Fruit fly (Drosophila melanogaster) whole organism, embryonic: ENCODE measurements around the gene AsnRS.

Source experiments
- CG1233 ChIP-seq: fragments of 200-800 bp; sonication (Bioruptor generic); optimal IDR thresholded peaks from 4 replicates; lab custom pipeline; 2018; ENCODE audit warnings: missing biosample characterization, mild to moderate bottlenecking, missing genetic modification characterization
- CG12659 ChIP-seq: fragments of 200-800 bp; sonication (Bioruptor generic); optimal IDR thresholded peaks from 3 replicates; lab custom pipeline; 2017; ENCODE audit warnings: mild to moderate bottlenecking, missing biosample characterization, missing genetic modification reagents, missing genetic modification characterization
- CG12744 ChIP-seq: fragments of 200-800 bp; sonication (Bioruptor generic); optimal IDR thresholded peaks from 2 replicates; lab custom pipeline; 2016; ENCODE audit warnings: missing biosample characterization, missing genetic modification characterization
- CG13624 ChIP-seq: fragments of 200-800 bp; sonication (Bioruptor generic); optimal IDR thresholded peaks from 2 replicates; lab custom pipeline; 2016; ENCODE audit warnings: missing biosample characterization, missing genetic modification characterization
- CG14014 ChIP-seq: fragments of 200-800 bp; sonication (Bioruptor generic); IDR thresholded peaks from 2 replicates; pipeline ENCODE4 v1.3.6; 2022; ENCODE audit warnings: missing biosample characterization, missing genetic modification characterization
- CG17186 ChIP-seq: fragments of 200-800 bp; sonication (Bioruptor generic); optimal IDR thresholded peaks from 3 replicates; lab custom pipeline; 2017; ENCODE audit warnings: missing biosample characterization, missing genetic modification reagents, missing genetic modification characterization
- CG17568 ChIP-seq: fragments of 200-800 bp; sonication (Bioruptor generic); optimal IDR thresholded peaks from 2 replicates; lab custom pipeline; 2018; ENCODE audit warnings: missing biosample characterization, mild to moderate bottlenecking, missing genetic modification characterization, moderate library complexity
- CG2120 ChIP-seq: fragments of 200-800 bp; sonication (Bioruptor generic); optimal IDR thresholded peaks from 3 replicates; lab custom pipeline; 2016; ENCODE audit warnings: missing biosample characterization, missing genetic modification characterization
- CG2678 ChIP-seq: fragments of 200-800 bp; sonication (Bioruptor generic); optimal IDR thresholded peaks from 3 replicates; lab custom pipeline; 2019; ENCODE audit warnings: missing biosample characterization, mild to moderate bottlenecking, missing genetic modification characterization, moderate library complexity
- CG2875 ChIP-seq: fragments of 200-800 bp; sonication (Bioruptor generic); optimal IDR thresholded peaks from 2 replicates; lab custom pipeline; 2017; ENCODE audit warnings: missing biosample characterization, mild to moderate bottlenecking, missing genetic modification characterization, missing genetic modification reagents
- CG2889 ChIP-seq: fragments of 200-800 bp; sonication (Bioruptor generic); IDR thresholded peaks from 3 replicates; pipeline ENCODE4 v1.3.6; 2022; ENCODE audit warnings: missing biosample characterization, missing genetic modification characterization
- CG31365 ChIP-seq: fragments of 200-800 bp; sonication (Bioruptor generic); optimal IDR thresholded peaks from 2 replicates; lab custom pipeline; 2018; ENCODE audit warnings: missing biosample characterization, mild to moderate bottlenecking, missing genetic modification characterization
- CG5953 ChIP-seq: fragments of 200-800 bp; sonication (Bioruptor generic); IDR thresholded peaks from 2 replicates; pipeline ENCODE4 v1.3.6; 2022; ENCODE audit warnings: missing biosample characterization, missing genetic modification characterization
- CG6689 ChIP-seq: fragments of 200-800 bp; sonication (Bioruptor generic); IDR thresholded peaks from 2 replicates; pipeline ENCODE4 v1.3.6; 2022; ENCODE audit warnings: missing biosample characterization, missing genetic modification characterization
- CG6854 ChIP-seq: fragments of 200-800 bp; sonication (Bioruptor generic); optimal IDR thresholded peaks from 3 replicates; lab custom pipeline; 2017; ENCODE audit warnings: missing biosample characterization, mild to moderate bottlenecking, missing genetic modification characterization
- CG9817 ChIP-seq: fragments of 200-800 bp; sonication (Bioruptor generic); optimal IDR thresholded peaks from 2 replicates; lab custom pipeline; 2018; ENCODE audit warnings: missing biosample characterization, mild to moderate bottlenecking, missing genetic modification characterization, moderate library complexity
- CkIIα-i1 ChIP-seq: fragments of 200-800 bp; sonication (Bioruptor generic); IDR thresholded peaks from 2 replicates; pipeline ENCODE4 v1.3.6; 2022; ENCODE audit warnings: missing biosample characterization, missing genetic modification characterization
- D19A ChIP-seq: fragments of 200-800 bp; optimal IDR thresholded peaks from 3 replicates; lab custom pipeline; 2019; ENCODE audit warnings: missing biosample characterization, mild to moderate bottlenecking, missing genetic modification characterization, moderate library complexity
- ERR ChIP-seq: fragments of 200-800 bp; sonication (Bioruptor generic); optimal IDR thresholded peaks from 2 replicates; lab custom pipeline; 2016; ENCODE audit warnings: missing biosample characterization, missing genetic modification characterization
- Gug ChIP-seq: fragments of 200-800 bp; sonication (Bioruptor generic); IDR thresholded peaks from 4 replicates; pipeline ENCODE4 v1.3.6; 2022; ENCODE audit warnings: missing biosample characterization, missing genetic modification characterization
- Jarid2 ChIP-seq: fragments of 200-800 bp; sonication (Bioruptor generic); optimal IDR thresholded peaks from 3 replicates; lab custom pipeline; 2017; ENCODE audit warnings: mild to moderate bottlenecking, missing biosample characterization, missing genetic modification reagents, missing genetic modification characterization
- Opbp ChIP-seq: fragments of 200-800 bp; sonication (Bioruptor generic); IDR thresholded peaks from 3 replicates; pipeline ENCODE4 v1.3.6; 2022; ENCODE audit warnings: missing biosample characterization, missing genetic modification characterization; ENCODE audit not compliant: partially characterized antibody
- Poxn ChIP-seq: fragments of 200-800 bp; sonication (Bioruptor generic); IDR thresholded peaks from 2 replicates; pipeline ENCODE4 v1.3.6; 2022; ENCODE audit warnings: missing biosample characterization, missing genetic modification characterization
- Rfx ChIP-seq: fragments of 200-800 bp; sonication (Bioruptor generic); IDR thresholded peaks from 2 replicates; pipeline ENCODE4 v1.3.6; 2022; ENCODE audit warnings: missing biosample characterization, missing genetic modification characterization
- Rx ChIP-seq: fragments of 200-800 bp; sonication (Bioruptor generic); IDR thresholded peaks from 2 replicates; pipeline ENCODE4 v1.3.6; 2022; ENCODE audit warnings: missing biosample characterization, missing genetic modification characterization
- ash1 ChIP-seq: fragments of 200-800 bp; sonication (Bioruptor generic); optimal IDR thresholded peaks from 2 replicates; lab custom pipeline; 2018; ENCODE audit warnings: missing biosample characterization, mild to moderate bottlenecking, missing genetic modification characterization
- cato ChIP-seq: fragments of 200-800 bp; sonication (Bioruptor generic); optimal IDR thresholded peaks from 2 replicates; lab custom pipeline; 2016; ENCODE audit warnings: missing biosample characterization, missing genetic modification characterization, borderline replicate concordance
- caup ChIP-seq: fragments of 200-800 bp; sonication (Bioruptor generic); optimal IDR thresholded peaks from 3 replicates; lab custom pipeline; 2017; ENCODE audit warnings: missing biosample characterization, mild to moderate bottlenecking, missing genetic modification characterization, moderate library complexity; ENCODE audit not compliant: severe bottlenecking
- cg ChIP-seq: fragments of 200-800 bp; sonication (Bioruptor generic); optimal IDR thresholded peaks from 3 replicates; lab custom pipeline; 2019; ENCODE audit warnings: missing biosample characterization, mild to moderate bottlenecking, missing genetic modification characterization, moderate library complexity
- corto ChIP-seq: fragments of 200-800 bp; sonication (Bioruptor generic); optimal IDR thresholded peaks from 2 replicates; lab custom pipeline; 2016; ENCODE audit warnings: missing biosample characterization, mild to moderate bottlenecking, missing genetic modification characterization, moderate library complexity
- dysf ChIP-seq: fragments of 200-800 bp; sonication (Bioruptor generic); IDR thresholded peaks from 3 replicates; pipeline ENCODE4 v1.3.6; 2022; ENCODE audit warnings: missing biosample characterization, missing genetic modification characterization
- ems ChIP-seq: fragments of 200-800 bp; sonication (Bioruptor generic); optimal IDR thresholded peaks from 3 replicates; lab custom pipeline; 2016; ENCODE audit warnings: missing biosample characterization, missing genetic modification characterization
- eve ChIP-seq, 2 experiments: fragments of >200 bp; optimal IDR thresholded peaks; 2 replicates each; lab custom pipeline; 2017; ENCODE audit warnings: missing biosample characterization in 2 of 2, missing genetic modification characterization in 2 of 2
- eyg ChIP-seq: fragments of 200-800 bp; sonication (Bioruptor generic); optimal IDR thresholded peaks from 3 replicates; lab custom pipeline; 2016; ENCODE audit warnings: missing biosample characterization, missing genetic modification characterization
- fru ChIP-seq: fragments of >200 bp; optimal IDR thresholded peaks from 2 replicates; lab custom pipeline; 2017
- gce ChIP-seq: fragments of 200-800 bp; sonication (Bioruptor generic); IDR thresholded peaks from 3 replicates; pipeline ENCODE4 v1.3.6; 2022; ENCODE audit warnings: missing biosample characterization, missing genetic modification characterization
- gem ChIP-seq: fragments of 200-800 bp; sonication (Bioruptor generic); optimal IDR thresholded peaks from 2 replicates; lab custom pipeline; 2019; ENCODE audit warnings: missing biosample characterization, mild to moderate bottlenecking, missing genetic modification characterization, moderate library complexity
- grau ChIP-seq: fragments of 200-800 bp; optimal IDR thresholded peaks from 3 replicates; lab custom pipeline; 2019; ENCODE audit warnings: missing biosample characterization, mild to moderate bottlenecking, missing genetic modification characterization, moderate library complexity
- nerfin-2 ChIP-seq: fragments of 200-800 bp; sonication (Bioruptor generic); IDR thresholded peaks from 2 replicates; pipeline ENCODE4 v1.3.6; 2022; ENCODE audit warnings: missing biosample characterization, missing genetic modification characterization; ENCODE audit not compliant: partially characterized antibody
- repo ChIP-seq: fragments of 200-800 bp; sonication (Bioruptor generic); optimal IDR thresholded peaks from 2 replicates; lab custom pipeline; 2016; ENCODE audit warnings: missing biosample characterization, missing genetic modification characterization
- sc ChIP-seq, 3 experiments: fragments of >200 bp in 2 of 3; fragments of 200-800 bp in 1 of 3; sonication (Bioruptor generic) in 1 of 3; optimal IDR thresholded peaks; 2 replicates in 2 of 3; 3 replicates in 1 of 3; lab custom pipeline; 2017; ENCODE audit warnings: mild to moderate bottlenecking in 1 of 3, missing biosample characterization in 1 of 3, missing genetic modification characterization in 1 of 3, missing genetic modification reagents in 1 of 3
- scrt ChIP-seq: fragments of 200-800 bp; sonication (Bioruptor generic); optimal IDR thresholded peaks from 2 replicates; lab custom pipeline; 2018; ENCODE audit warnings: missing biosample characterization, mild to moderate bottlenecking, missing genetic modification characterization, moderate library complexity
- stc ChIP-seq: fragments of 200-800 bp; sonication (Bioruptor generic); IDR thresholded peaks from 2 replicates; pipeline ENCODE4 v1.3.6; 2022; ENCODE audit warnings: missing biosample characterization, missing genetic modification characterization
- stwl ChIP-seq: fragments of 200-800 bp; sonication (Bioruptor generic); optimal IDR thresholded peaks from 3 replicates; lab custom pipeline; 2018; ENCODE audit warnings: missing biosample characterization, mild to moderate bottlenecking, missing genetic modification characterization, moderate library complexity
- unpg ChIP-seq: fragments of 200-800 bp; sonication (Bioruptor generic); optimal IDR thresholded peaks from 3 replicates; lab custom pipeline; 2018; ENCODE audit warnings: missing biosample characterization, mild to moderate bottlenecking, missing genetic modification characterization, moderate library complexity
- usp ChIP-seq: fragments of >200 bp; optimal IDR thresholded peaks from 2 replicates; lab custom pipeline; 2017; ENCODE audit warnings: missing biosample characterization, missing genetic modification characterization
- vnd ChIP-seq: fragments of 200-800 bp; sonication (Bioruptor generic); IDR thresholded peaks from 3 replicates; pipeline ENCODE4 v1.3.6; 2022; ENCODE audit warnings: missing biosample characterization, missing genetic modification characterization; ENCODE audit not compliant: partially characterized antibody
- vvl ChIP-seq: fragments of 200-800 bp; sonication (Bioruptor generic); IDR thresholded peaks from 2 replicates; pipeline ENCODE4 v1.3.6; 2022; ENCODE audit warnings: missing biosample characterization, missing genetic modification characterization
- zen ChIP-seq: fragments of 200-800 bp; sonication (Bioruptor generic); optimal IDR thresholded peaks from 3 replicates; lab custom pipeline; 2018; ENCODE audit warnings: missing biosample characterization, mild to moderate bottlenecking, missing genetic modification characterization, moderate library complexity
- zfh2 ChIP-seq: fragments of 200-800 bp; sonication (Bioruptor generic); optimal IDR thresholded peaks from 2 replicates; lab custom pipeline; 2016; ENCODE audit warnings: missing biosample characterization, missing genetic modification characterization

AsnRS gene

dm6 chr2L:19181153-19181892 lies 49.6 kb upstream of the AsnRS start, which contains the start of gene CG17568 (continued):
- TF ChIP-seq CG9817 (tag; lab: Kevin White, UChicago) (no peak), ERR (GFP tag; lab: Kevin White, UChicago) (no peak), grau (tag; lab: Kevin White, UChicago) (peak; percentile 16), CG2875 (GFP tag; lab: Kevin White, UChicago) (no peak), caup (no peak), nerfin-2 (GFP tag; lab: Robert Waterston, UW) (no peak), Jarid2 (GFP tag; lab: Kevin White, UChicago) (no peak), CG31365 (tag; lab: Kevin White, UChicago) (no peak), corto (GFP tag; lab: Kevin White, UChicago) (no peak), Rx (GFP tag; lab: Robert Waterston, UW) (no peak), Opbp (GFP tag; lab: Robert Waterston, UW) (no peak), CG5953 (GFP tag; lab: Robert Waterston, UW) (no peak), CG1233 (GFP tag; lab: Kevin White, UChicago) (no peak), ash1 (GFP tag; lab: Kevin White, UChicago) (no peak), zfh2 (GFP tag; lab: Kevin White, UChicago) (no peak), stc (no peak), CG2678 (tag; lab: Kevin White, UChicago) (no peak), CG6854 (no peak), eve (GFP tag; optimal IDR thresholded peaks at IDR 0.05; lab: Kevin White, UChicago) (no peak), CG17186 (no peak), gce (GFP tag; lab: Robert Waterston, UW) (no peak), CG17568 (GFP tag; lab: Kevin White, UChicago) (no peak), fru (no peak), cato (GFP tag; lab: Kevin White, UChicago) (no peak), CG6689 (GFP tag; lab: Robert Waterston, UW) (no peak), cg (GFP tag; lab: Kevin White, UChicago) (no peak), Gug (no peak), stwl (tag; lab: Kevin White, UChicago) (peak; percentile 94), CG13624 (no peak), gem (tag; lab: Kevin White, UChicago) (no peak), zen (tag; lab: Kevin White, UChicago) (peak; percentile 34), CG14014 (GFP tag; lab: Robert Waterston, UW) (no peak), CG12744 (GFP tag; lab: Kevin White, UChicago) (no peak), CkIIα-i1 (no peak), unpg (no peak), usp (no peak), repo (GFP tag; lab: Kevin White, UChicago) (no peak), sc (optimal IDR thresholded peaks at IDR 0.05; lab: Kevin White, UChicago) (no peak), sc (GFP tag; optimal IDR thresholded peaks at IDR 0.05; lab: Kevin White, UChicago) (no peak), D19A (tag; lab: Kevin White, UChicago) (no peak), CG12659 (no peak), Rfx (GFP tag; lab: Robert Waterston, UW) (no peak), ems (GFP tag; lab: Kevin White, UChicago) (peak; percentile 12), vnd (GFP tag; lab: Robert Waterston, UW) (no peak), Poxn (GFP tag; lab: Robert Waterston, UW) (no peak), dysf (no peak), eyg (GFP tag; lab: Kevin White, UChicago) (no peak), vvl (no peak), scrt (no peak), CG2889 (GFP tag; lab: Robert Waterston, UW) (no peak), CG2120 (GFP tag; lab: Kevin White, UChicago) (peak; percentile 18)
